Fruit fly (Drosophila melanogaster) whole organism, embryonic: ENCODE measurements around the gene CG46313.

ENCODE experiments used
- Asciz ChIP-seq: fragments of 200-800 bp; sonication (Bioruptor generic); optimal IDR thresholded peaks from 2 replicates; lab custom pipeline; 2017; ENCODE audit warnings: missing biosample characterization, mild to moderate bottlenecking, missing genetic modification characterization, missing genetic modification reagents
- BEAF-32 ChIP-seq: fragments of 200-800 bp; sonication (Bioruptor generic); optimal IDR thresholded peaks from 3 replicates; lab custom pipeline; 2017; ENCODE audit warnings: missing biosample characterization, missing genetic modification characterization, mild to moderate bottlenecking, moderate library complexity, missing genetic modification reagents
- CG10462 ChIP-seq: fragments of 200-800 bp; sonication (Bioruptor generic); optimal IDR thresholded peaks from 2 replicates; lab custom pipeline; 2016; ENCODE audit warnings: missing biosample characterization, missing genetic modification characterization
- CG10654 ChIP-seq: fragments of 200-800 bp; sonication (Bioruptor generic); optimal IDR thresholded peaks from 2 replicates; lab custom pipeline; 2016; ENCODE audit warnings: missing biosample characterization, missing genetic modification characterization
- CG11560 ChIP-seq: fragments of 200-800 bp; sonication (Bioruptor generic); IDR thresholded peaks from 3 replicates; pipeline ENCODE4 v1.3.6; 2022; ENCODE audit warnings: missing biosample characterization, missing genetic modification characterization
- CG11696 ChIP-seq: fragments of 200-800 bp; sonication (Bioruptor generic); IDR thresholded peaks from 2 replicates; pipeline ENCODE4 v1.3.6; 2022; ENCODE audit warnings: missing biosample characterization, missing genetic modification characterization
- CG12942 ChIP-seq: fragments of 200-800 bp; sonication (Bioruptor generic); optimal IDR thresholded peaks from 3 replicates; lab custom pipeline; 2016; ENCODE audit warnings: missing biosample characterization, missing genetic modification characterization
- CG13287 ChIP-seq: fragments of 200-800 bp; sonication (Bioruptor generic); IDR thresholded peaks from 2 replicates; pipeline ENCODE4 v1.3.6; 2022; ENCODE audit warnings: missing biosample characterization, missing genetic modification characterization; ENCODE audit not compliant: partially characterized antibody
- CG14014 ChIP-seq: fragments of 200-800 bp; sonication (Bioruptor generic); IDR thresholded peaks from 2 replicates; pipeline ENCODE4 v1.3.6; 2022; ENCODE audit warnings: missing biosample characterization, missing genetic modification characterization
- CG14441 ChIP-seq: fragments of 200-800 bp; sonication (Bioruptor generic); IDR thresholded peaks from 2 replicates; pipeline ENCODE4 v1.3.6; 2022; ENCODE audit warnings: missing biosample characterization, missing genetic modification characterization
- CG16815 ChIP-seq: fragments of 200-800 bp; sonication (Bioruptor generic); optimal IDR thresholded peaks from 3 replicates; lab custom pipeline; 2017; ENCODE audit warnings: missing biosample characterization, mild to moderate bottlenecking, missing genetic modification characterization
- CG18011 ChIP-seq: fragments of 200-800 bp; sonication (Bioruptor generic); optimal IDR thresholded peaks from 2 replicates; lab custom pipeline; 2017; ENCODE audit warnings: missing biosample characterization, missing genetic modification characterization, mild to moderate bottlenecking, moderate library complexity, missing genotype
- CG2202 ChIP-seq: fragments of 200-800 bp; sonication (Bioruptor generic); optimal IDR thresholded peaks from 2 replicates; lab custom pipeline; 2018; ENCODE audit warnings: missing biosample characterization, mild to moderate bottlenecking, missing genetic modification characterization
- CG30403 ChIP-seq: fragments of 200-800 bp; sonication (Bioruptor generic); optimal IDR thresholded peaks from 3 replicates; lab custom pipeline; 2016; ENCODE audit warnings: missing biosample characterization, missing genetic modification characterization
- CG3281 ChIP-seq: fragments of 200-800 bp; sonication (Bioruptor generic); optimal IDR thresholded peaks from 3 replicates; lab custom pipeline; 2017; ENCODE audit warnings: missing biosample characterization, mild to moderate bottlenecking, missing genetic modification characterization
- CG6254 ChIP-seq: fragments of 200-800 bp; sonication (Bioruptor generic); optimal IDR thresholded peaks from 3 replicates; lab custom pipeline; 2017; ENCODE audit warnings: mild to moderate bottlenecking, missing biosample characterization, missing genetic modification reagents, missing genetic modification characterization
- CG8290 ChIP-seq, 3 experiments: fragments of 200-800 bp; sonication (Bioruptor generic); optimal IDR thresholded peaks; 2 replicates each; lab custom pipeline; 2016 to 2019; ENCODE audit warnings: missing biosample characterization in 3 of 3, missing genetic modification characterization in 3 of 3, mild to moderate bottlenecking in 2 of 3, moderate library complexity in 1 of 3
- CG9215 ChIP-seq: fragments of 200-800 bp; sonication (Bioruptor generic); IDR thresholded peaks from 2 replicates; pipeline ENCODE4 v1.3.6; 2022; ENCODE audit warnings: missing biosample characterization, missing genetic modification characterization
- CrebB ChIP-seq: fragments of 200-800 bp; sonication (Bioruptor generic); optimal IDR thresholded peaks from 3 replicates; lab custom pipeline; 2018; ENCODE audit warnings: missing biosample characterization, mild to moderate bottlenecking, missing genetic modification characterization
- D ChIP-seq, 2 experiments: fragments of 200-800 bp in 1 of 2; fragments of >200 bp in 1 of 2; sonication (Bioruptor generic) in 1 of 2; optimal IDR thresholded peaks; 2 replicates in 1 of 2; 3 replicates in 1 of 2; lab custom pipeline; 2017; ENCODE audit warnings: mild to moderate bottlenecking in 1 of 2, missing biosample characterization in 1 of 2, missing genetic modification characterization in 1 of 2, missing genetic modification reagents in 1 of 2
- Fer1 ChIP-seq: fragments of 200-800 bp; sonication (Bioruptor generic); optimal IDR thresholded peaks from 2 replicates; lab custom pipeline; 2017; ENCODE audit warnings: missing biosample characterization, mild to moderate bottlenecking, missing genetic modification characterization
- Fer3 ChIP-seq: fragments of 200-800 bp; sonication (Bioruptor generic); optimal IDR thresholded peaks from 2 replicates; lab custom pipeline; 2018; ENCODE audit warnings: missing biosample characterization, mild to moderate bottlenecking, missing genetic modification characterization, moderate library complexity
- HLH3B ChIP-seq: fragments of 200-800 bp; sonication (Bioruptor generic); IDR thresholded peaks from 2 replicates; pipeline ENCODE4 v1.3.6; 2022; ENCODE audit warnings: missing biosample characterization, missing genetic modification characterization
- Hmx ChIP-seq: fragments of 200-800 bp; sonication (Bioruptor generic); optimal IDR thresholded peaks from 2 replicates; lab custom pipeline; 2016; ENCODE audit warnings: missing biosample characterization, missing genetic modification characterization
- Mad ChIP-seq: fragments of 200-800 bp; sonication (Bioruptor generic); optimal IDR thresholded peaks from 2 replicates; lab custom pipeline; 2016; ENCODE audit warnings: missing biosample characterization, missing genetic modification characterization
- Mes4 ChIP-seq: fragments of 200-800 bp; sonication (Bioruptor generic); optimal IDR thresholded peaks from 2 replicates; lab custom pipeline; 2016; ENCODE audit warnings: missing biosample characterization, missing genetic modification characterization
- Nf-YB ChIP-seq: fragments of 200-800 bp; sonication (Bioruptor generic); optimal IDR thresholded peaks from 3 replicates; lab custom pipeline; 2019; ENCODE audit warnings: missing biosample characterization, mild to moderate bottlenecking, missing genetic modification characterization, moderate library complexity
- Ravus ChIP-seq: fragments of 200-800 bp; sonication (Bioruptor generic); IDR thresholded peaks from 2 replicates; pipeline ENCODE4 v1.3.6; 2022; ENCODE audit warnings: missing biosample characterization, missing genetic modification characterization
- Sin3A ChIP-seq: fragments of >200 bp; optimal IDR thresholded peaks from 2 replicates; lab custom pipeline; 2018
- amos ChIP-seq: fragments of 200-800 bp; sonication (Bioruptor generic); IDR thresholded peaks from 2 replicates; pipeline ENCODE4 v1.3.6; 2022; ENCODE audit warnings: missing biosample characterization, missing genetic modification characterization; ENCODE audit not compliant: partially characterized antibody
- aop ChIP-seq: fragments of 200-800 bp; sonication (Bioruptor generic); IDR thresholded peaks from 2 replicates; pipeline ENCODE4 v1.3.6; 2022; ENCODE audit warnings: missing biosample characterization, missing genetic modification characterization
- ap ChIP-seq: fragments of 200-800 bp; sonication (Bioruptor generic); IDR thresholded peaks from 2 replicates; pipeline ENCODE4 v1.3.6; 2022; ENCODE audit warnings: missing biosample characterization, missing genetic modification characterization
- ase ChIP-seq: fragments of 200-800 bp; sonication (Bioruptor generic); IDR thresholded peaks from 3 replicates; pipeline ENCODE4 v1.3.6; 2022; ENCODE audit warnings: missing biosample characterization, missing genetic modification characterization
- croc ChIP-seq: fragments of 200-800 bp; sonication (Bioruptor generic); conservative IDR thresholded peaks from 3 replicates; pipeline ENCODE4 v1.3.6; 2022; ENCODE audit warnings: missing biosample characterization, missing genetic modification characterization
- dmrt11E ChIP-seq: fragments of 200-800 bp; sonication (Bioruptor generic); optimal IDR thresholded peaks from 3 replicates; lab custom pipeline; 2018; ENCODE audit warnings: missing biosample characterization, mild to moderate bottlenecking, missing genetic modification characterization, moderate library complexity
- ftz-f1 ChIP-seq: fragments of 200-800 bp; sonication (Bioruptor generic); optimal IDR thresholded peaks from 2 replicates; lab custom pipeline; 2016; ENCODE audit warnings: missing biosample characterization, missing genetic modification characterization
- fu2 ChIP-seq: fragments of 200-800 bp; sonication (Bioruptor generic); optimal IDR thresholded peaks from 2 replicates; lab custom pipeline; 2016; ENCODE audit warnings: missing biosample characterization, missing genetic modification characterization
- hb ChIP-seq: fragments of 200-800 bp; sonication (Bioruptor generic); IDR thresholded peaks from 3 replicates; pipeline ENCODE4 v1.3.6; 2022; ENCODE audit warnings: missing biosample characterization, missing genetic modification characterization; ENCODE audit not compliant: partially characterized antibody
- her ChIP-seq: fragments of 200-800 bp; sonication (Bioruptor generic); optimal IDR thresholded peaks from 2 replicates; lab custom pipeline; 2016; ENCODE audit warnings: missing biosample characterization, missing genetic modification characterization
- lola ChIP-seq, 3 experiments: fragments of >200 bp in 2 of 3; fragments of 200-800 bp in 1 of 3; sonication (Bioruptor generic) in 1 of 3; optimal IDR thresholded peaks; 2 replicates each; lab custom pipeline; 2017 to 2019; ENCODE audit warnings: missing biosample characterization in 3 of 3, missing genetic modification characterization in 3 of 3, mild to moderate bottlenecking in 1 of 3, moderate library complexity in 1 of 3
- mam ChIP-seq: fragments of 200-800 bp; sonication (Bioruptor generic); optimal IDR thresholded peaks from 3 replicates; lab custom pipeline; 2016; ENCODE audit warnings: missing biosample characterization, missing genetic modification characterization
- nau ChIP-seq: fragments of 200-800 bp; sonication (Bioruptor generic); optimal IDR thresholded peaks from 3 replicates; lab custom pipeline; 2017; ENCODE audit warnings: missing biosample characterization, mild to moderate bottlenecking, missing genetic modification characterization, missing genetic modification reagents
- pb ChIP-seq: fragments of 200-800 bp; sonication (Bioruptor generic); optimal IDR thresholded peaks from 3 replicates; lab custom pipeline; 2016; ENCODE audit warnings: missing biosample characterization, missing genetic modification characterization
- rib ChIP-seq: fragments of 200-800 bp; sonication (Bioruptor generic); IDR thresholded peaks from 2 replicates; pipeline ENCODE4 v1.3.6; 2022; ENCODE audit warnings: missing biosample characterization, missing genetic modification characterization
- sna ChIP-seq: fragments of 200-800 bp; sonication (Bioruptor generic); IDR thresholded peaks from 2 replicates; pipeline ENCODE4 v1.3.6; 2022; ENCODE audit warnings: missing biosample characterization, missing genetic modification characterization; ENCODE audit not compliant: partially characterized antibody
- sob ChIP-seq: fragments of 200-800 bp; sonication (Bioruptor generic); IDR thresholded peaks from 2 replicates; pipeline ENCODE4 v1.3.6; 2022; ENCODE audit warnings: missing biosample characterization, missing genetic modification characterization
- tna ChIP-seq: fragments of 200-800 bp; sonication (Bioruptor generic); IDR thresholded peaks from 2 replicates; pipeline ENCODE4 v1.3.6; 2022; ENCODE audit warnings: missing biosample characterization, missing genetic modification characterization; ENCODE audit not compliant: partially characterized antibody
- trem ChIP-seq: fragments of 200-800 bp; optimal IDR thresholded peaks from 3 replicates; lab custom pipeline; 2019; ENCODE audit warnings: missing biosample characterization, mild to moderate bottlenecking, missing genetic modification characterization, moderate library complexity
- vfl ChIP-seq: fragments of 200-800 bp; sonication (Bioruptor generic); optimal IDR thresholded peaks from 2 replicates; lab custom pipeline; 2016; ENCODE audit warnings: missing biosample characterization, missing genetic modification characterization
- zfh2 ChIP-seq: fragments of 200-800 bp; sonication (Bioruptor generic); optimal IDR thresholded peaks from 2 replicates; lab custom pipeline; 2016; ENCODE audit warnings: missing biosample characterization, missing genetic modification characterization

The CG46313 gene

DNA sequence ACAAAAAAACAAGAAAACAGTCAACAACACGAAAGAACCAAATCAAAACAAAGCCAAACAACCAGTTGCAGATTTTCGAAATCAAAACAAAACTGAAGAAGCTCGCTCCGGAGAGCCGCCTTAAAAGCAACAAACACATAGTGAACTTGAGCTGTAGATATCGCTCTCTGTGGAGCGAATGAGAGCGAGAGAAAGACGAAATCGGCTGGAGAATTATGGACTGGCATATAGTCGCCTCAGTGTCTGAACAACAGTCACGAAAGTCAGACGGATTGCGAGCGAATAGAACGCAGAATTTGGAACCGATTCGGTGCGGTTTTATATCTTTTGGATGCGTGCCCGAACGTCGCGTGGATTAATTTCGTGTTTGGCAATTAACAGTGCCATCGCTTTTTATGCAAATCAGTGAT lies 1.9 kb downstream of the CG46313 start (continued):
- TF ChIP-seq BEAF-32 (GFP tag; lab: Kevin White, UChicago), result peak; percentile 9
- TF ChIP-seq CG11560 (tag; lab: Robert Waterston, UW), result no peak
- TF ChIP-seq lola (GFP tag; optimal IDR thresholded peaks at IDR 0.05; lab: Kevin White, UChicago), result no peak
- TF ChIP-seq Sin3A (lab: Kevin White, UChicago), result no peak
- no peak for TF ChIP-seq HLH3B (GFP tag; lab: Robert Waterston, UW)
- TF ChIP-seq Mes4 (GFP tag; lab: Kevin White, UChicago), result no peak
- TF ChIP-seq ase (GFP tag; lab: Robert Waterston, UW), result no peak
- no peak for TF ChIP-seq aop (GFP tag; lab: Robert Waterston, UW)
- TF ChIP-seq zfh2 (GFP tag; lab: Kevin White, UChicago), result no peak
- TF ChIP-seq her (GFP tag; lab: Kevin White, UChicago), result no peak
- no peak for TF ChIP-seq CG14014
- TF ChIP-seq dmrt11E (tag; lab: Kevin White, UChicago), result no peak
- TF ChIP-seq CG3281 (GFP tag; lab: Kevin White, UChicago), result peak; percentile 48
- TF ChIP-seq sob (GFP tag; lab: Robert Waterston, UW), result peak; percentile 32; the same call in 1 of the 2 replicates
- no peak; the same call in 1 of the 2 replicates for TF ChIP-seq rib (GFP tag; lab: Robert Waterston, UW)
- no peak for TF ChIP-seq CG14441 (GFP tag; lab: Robert Waterston, UW)
- TF ChIP-seq Ravus (GFP tag; lab: Robert Waterston, UW), result no peak
- TF ChIP-seq Hmx (GFP tag; lab: Kevin White, UChicago), result no peak
- TF ChIP-seq hb, result no peak
- no peak for TF ChIP-seq CG11696
- no peak for TF ChIP-seq CG10654 (GFP tag; lab: Kevin White, UChicago)
- no peak for TF ChIP-seq trem (tag; lab: Kevin White, UChicago)
- TF ChIP-seq CG10462 (GFP tag; lab: Kevin White, UChicago), result no peak
- TF ChIP-seq CG9215 (GFP tag; lab: Robert Waterston, UW), result no peak
- TF ChIP-seq CG12942, result no peak
- TF ChIP-seq Mad (GFP tag; lab: Kevin White, UChicago), result no peak
- no peak for TF ChIP-seq CrebB (tag; lab: Kevin White, UChicago)
- no peak for TF ChIP-seq vfl
- TF ChIP-seq ftz-f1 (GFP tag; lab: Kevin White, UChicago), result peak; percentile 83
- TF ChIP-seq tna (GFP tag; lab: Robert Waterston, UW), result peak; percentile 68
- TF ChIP-seq CG2202 (tag; lab: Kevin White, UChicago), result no peak
- TF ChIP-seq croc, result no peak
- TF ChIP-seq CG16815 (GFP tag; lab: Kevin White, UChicago), result no peak
- no peak for TF ChIP-seq CG30403 (GFP tag; lab: Kevin White, UChicago)
- peak; percentile 48; the same call in 1 of the 2 replicates for TF ChIP-seq amos (GFP tag; lab: Robert Waterston, UW)
- no peak for TF ChIP-seq D (optimal IDR thresholded peaks at IDR 0.05; lab: Kevin White, UChicago)
- TF ChIP-seq D (GFP tag; optimal IDR thresholded peaks at IDR 0.05; lab: Kevin White, UChicago), result no peak
- no peak for TF ChIP-seq Nf-YB
- no peak for TF ChIP-seq fu2 (GFP tag; lab: Kevin White, UChicago)
- TF ChIP-seq Fer1 (GFP tag; lab: Kevin White, UChicago), result peak; percentile 37
- peak; percentile 19 for TF ChIP-seq pb (GFP tag; lab: Kevin White, UChicago)
- no peak for TF ChIP-seq Fer3
- 0 out of 2 replicates have a peak, but pooled peaks have one; percentile 31 for TF ChIP-seq sna (GFP tag; lab: Robert Waterston, UW)
- no peak for TF ChIP-seq mam (GFP tag; lab: Kevin White, UChicago)
- TF ChIP-seq CG13287 (GFP tag; lab: Robert Waterston, UW), result peak; percentile 70
- TF ChIP-seq nau, result no peak
- no peak for TF ChIP-seq ap (GFP tag; lab: Robert Waterston, UW)
- no peak for TF ChIP-seq CG6254 (GFP tag; lab: Kevin White, UChicago)
- TF ChIP-seq Asciz (GFP tag; lab: Kevin White, UChicago), result no peak
- TF ChIP-seq CG18011 (GFP tag; lab: Kevin White, UChicago), result no peak
- no peak for TF ChIP-seq CG8290 (GFP tag; optimal IDR thresholded peaks at IDR 0.05; lab: Kevin White, UChicago)
- no peak for TF ChIP-seq CG8290 (tag; optimal IDR thresholded peaks at IDR 0.05; lab: Kevin White, UChicago)
